Fruit fly (Drosophila melanogaster) whole organism, pupa: Measurements from ENCODE around the gene CG13937.

ENCODE experiments used
- CG15710 ChIP-seq: fragments of 200-800 bp; sonication (Bioruptor generic); optimal IDR thresholded peaks from 2 replicates; lab custom pipeline; 2018; ENCODE audit warnings: missing biosample characterization, mild to moderate bottlenecking, missing genetic modification characterization, moderate library complexity
- D1 ChIP-seq: fragments of 200-800 bp; sonication (Bioruptor generic); optimal IDR thresholded peaks from 2 replicates; lab custom pipeline; 2018; ENCODE audit warnings: missing biosample characterization, mild to moderate bottlenecking, missing genetic modification characterization, moderate library complexity

dm6 chr3L:1844600-1844999 is 38.2 kb downstream of the CG13937 start:
- no peak for TF ChIP-seq CG15710
- no peak for TF ChIP-seq D1 (tag; lab: Kevin White, UChicago)
